Worm (Caenorhabditis elegans) whole organism, midembryonic: Measurements from ENCODE around the gene chil-25.

Experiments
- T22C8.4 ChIP-seq: fragments of 200-800 bp; sonication (Bioruptor generic); IDR thresholded peaks from 2 replicates; pipeline ENCODE4 v1.3.6; 2022; ENCODE audit warnings: missing genetic modification characterization, missing compliant biosample characterization
- cog-1 ChIP-seq: sonication (generic microtip); optimal IDR thresholded peaks from 2 replicates; lab custom pipeline; 2016; ENCODE audit warnings: missing genetic modification characterization, missing compliant biosample characterization
- flt-1 ChIP-seq: fragments of 200-800 bp; sonication (Bioruptor generic); IDR thresholded peaks from 2 replicates; pipeline ENCODE4 v1.3.6; 2022; ENCODE audit warnings: missing genetic modification characterization, missing compliant biosample characterization
- klf-2 ChIP-seq: fragments of 200-800 bp; sonication (Bioruptor generic); conservative IDR thresholded peaks from 2 replicates; pipeline ENCODE4 v1.3.6; 2022; ENCODE audit warnings: missing genetic modification reagents, missing genetic modification characterization, missing compliant biosample characterization
- med-1 ChIP-seq: sonication (generic microtip); optimal IDR thresholded peaks from 2 replicates; lab custom pipeline; 2017; ENCODE audit warnings: missing genetic modification characterization, mild to moderate bottlenecking, missing compliant biosample characterization, antibody characterized with exemption, missing genetic modification reagents; ENCODE audit not compliant: insufficient read depth
- ref-1 ChIP-seq: fragments of 200-800 bp; sonication (Bioruptor generic); conservative IDR thresholded peaks from 2 replicates; pipeline ENCODE4 v1.3.6; 2022; ENCODE audit warnings: missing genetic modification reagents, missing genetic modification characterization, missing compliant biosample characterization
- tab-1 ChIP-seq: fragments of 200-800 bp; sonication (Bioruptor generic); IDR thresholded peaks from 2 replicates; pipeline ENCODE4 v1.3.6; 2022; ENCODE audit warnings: missing genetic modification characterization, missing compliant biosample characterization
- ztf-23 ChIP-seq: fragments of 200-800 bp; sonication (Bioruptor generic); IDR thresholded peaks from 2 replicates; pipeline ENCODE4 v1.3.6; 2022; ENCODE audit warnings: missing genetic modification reagents, missing genetic modification characterization, missing compliant biosample characterization
- ztf-29 ChIP-seq: fragments of 200-800 bp; sonication (Bioruptor generic); IDR thresholded peaks from 2 replicates; pipeline ENCODE4 v1.3.6; 2022; ENCODE audit warnings: missing genetic modification reagents, missing genetic modification characterization, missing compliant biosample characterization

chil-25 gene

DNA sequence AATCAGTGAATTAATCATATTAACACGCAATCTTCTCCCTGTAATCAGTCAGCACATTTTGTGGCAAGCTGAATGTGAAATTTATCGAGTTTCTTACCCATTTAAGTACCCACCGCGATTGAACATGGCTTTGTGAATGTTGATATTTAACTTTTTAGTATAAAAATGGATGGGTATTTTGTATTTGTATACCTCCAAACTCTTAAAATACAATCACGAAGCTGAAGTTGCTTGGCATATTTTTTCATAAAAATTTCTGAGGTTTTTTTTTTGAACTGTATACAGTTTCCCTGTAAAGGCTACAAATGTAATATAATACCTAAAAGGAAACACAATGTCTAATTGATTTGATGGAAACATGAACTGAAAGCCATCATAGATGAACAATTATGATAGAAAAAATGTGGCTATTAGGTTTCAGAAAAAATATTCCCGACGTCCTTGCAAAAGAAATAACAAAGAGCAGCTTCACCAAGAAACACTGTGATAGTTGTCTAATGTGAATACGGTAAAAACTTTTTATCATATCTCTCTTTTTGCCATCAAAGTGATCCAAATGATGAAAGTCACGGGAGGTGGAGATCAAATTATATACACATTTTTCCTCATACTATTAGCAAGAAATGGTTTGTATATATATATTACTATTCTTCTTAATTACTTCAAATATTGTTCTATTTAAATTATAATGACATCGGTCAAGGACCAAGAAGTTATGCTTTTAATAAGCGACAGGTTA lies at the start of gene chil-25, which contains the start of gene chil-26:
Gene chil-25, minus strand, starts transcription at position 101 of the 739 bp plus-strand sequence.
Gene chil-26, plus strand, starts transcription at position 689 of the 739 bp plus-strand sequence.
- TF ChIP-seq flt-1 (no peak), ref-1 (GFP tag; lab: Robert Waterston, UW) (no peak), cog-1 (no peak)

DNA sequence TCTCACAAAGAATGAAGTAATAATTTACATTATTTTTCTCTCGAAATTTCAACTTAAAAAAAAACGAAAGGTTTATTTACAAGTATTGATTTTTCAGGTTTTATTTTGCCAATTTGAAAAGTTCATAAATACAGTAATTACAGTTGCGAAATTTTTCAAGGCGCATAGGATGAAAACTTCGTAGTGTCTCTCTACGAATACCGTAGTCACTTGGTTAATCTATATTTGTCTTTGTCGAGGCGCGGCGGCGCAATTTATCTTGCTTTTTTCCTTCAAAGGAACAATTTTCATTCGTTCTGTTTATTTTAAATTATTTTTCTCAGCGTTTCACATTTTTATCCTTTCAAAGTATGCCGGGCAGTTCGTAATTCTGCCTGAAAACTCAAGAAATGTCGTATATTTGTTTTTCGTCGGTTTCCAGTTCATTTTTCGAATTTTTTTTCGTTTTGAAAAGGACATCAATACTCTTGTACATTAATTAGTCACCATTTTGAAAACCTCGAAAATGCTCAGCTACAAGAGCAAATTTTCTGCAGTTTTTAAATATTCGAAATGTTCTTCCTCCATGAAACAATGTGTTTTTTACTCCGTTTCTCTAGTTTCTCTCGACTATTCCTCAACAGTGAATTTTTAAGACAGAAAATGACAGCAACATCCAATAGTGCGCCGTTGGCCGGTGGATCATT lies 49.4 kb upstream of the chil-25 start, which contains the start of gene mex-6:
Gene mex-6, plus strand, starts transcription at position 636 of the 686 bp plus-strand sequence.
- TF ChIP-seq ztf-29 (GFP tag; lab: Robert Waterston, UW) (no peak), T22C8.4 (GFP tag; lab: Robert Waterston, UW) (no peak), tab-1 (no peak), flt-1 (no peak), ztf-23 (GFP tag; lab: Robert Waterston, UW) (no peak), med-1 (GFP tag; lab: Kevin White, UChicago) (no peak), klf-2 (GFP tag; lab: Robert Waterston, UW) (no peak), cog-1 (no peak), ref-1 (GFP tag; lab: Robert Waterston, UW) (no peak)

DNA sequence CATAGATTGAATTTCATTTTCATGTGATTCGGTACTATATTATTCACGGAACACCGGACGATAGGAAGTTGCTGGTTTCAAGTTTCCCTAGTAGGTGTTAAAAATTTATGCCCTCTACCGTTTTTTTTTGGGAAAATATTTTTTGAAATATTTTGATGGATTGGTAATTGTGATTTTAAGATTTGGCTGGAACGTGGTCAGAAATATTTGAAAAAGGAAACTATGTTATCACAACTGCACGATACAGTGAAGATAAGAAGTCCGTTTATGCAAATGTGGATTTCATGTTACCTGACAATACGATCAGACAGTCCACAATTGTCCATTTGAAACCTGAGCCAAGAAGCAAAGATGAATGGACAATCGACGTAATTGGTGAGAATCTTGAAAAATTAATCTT lies 48.7 kb upstream of the chil-25 start, which contains the start of gene AH6.17:
Gene AH6.17, plus strand, starts transcription at position 185 of the 400 bp plus-strand sequence.
- no peak for TF ChIP-seq ztf-23 (GFP tag; lab: Robert Waterston, UW)
- no peak for TF ChIP-seq ztf-29 (GFP tag; lab: Robert Waterston, UW)
- TF ChIP-seq flt-1, result no peak

DNA sequence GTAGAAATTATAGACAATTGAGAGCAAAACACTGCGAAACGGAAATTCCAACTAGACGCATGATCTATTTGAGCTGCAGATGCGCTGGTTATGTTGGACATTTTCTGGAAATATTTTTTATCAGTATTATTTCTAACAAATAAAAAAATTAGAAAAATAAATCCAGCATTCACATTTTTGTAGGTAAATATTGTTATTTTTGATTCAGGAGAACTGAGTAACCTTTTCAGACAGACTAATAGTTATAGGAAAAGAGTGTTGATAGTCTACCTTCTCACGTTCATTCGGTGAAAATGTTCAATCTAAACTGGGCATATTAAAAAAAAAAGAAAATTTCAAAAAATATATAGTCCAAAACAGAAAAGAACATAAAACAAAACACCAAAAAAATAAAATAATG lies 47.3 kb upstream of the chil-25 start, which contains the start of gene sra-1:
Gene sra-1, minus strand, starts transcription at position 101 of the 400 bp plus-strand sequence.
- no peak for TF ChIP-seq cog-1

DNA sequence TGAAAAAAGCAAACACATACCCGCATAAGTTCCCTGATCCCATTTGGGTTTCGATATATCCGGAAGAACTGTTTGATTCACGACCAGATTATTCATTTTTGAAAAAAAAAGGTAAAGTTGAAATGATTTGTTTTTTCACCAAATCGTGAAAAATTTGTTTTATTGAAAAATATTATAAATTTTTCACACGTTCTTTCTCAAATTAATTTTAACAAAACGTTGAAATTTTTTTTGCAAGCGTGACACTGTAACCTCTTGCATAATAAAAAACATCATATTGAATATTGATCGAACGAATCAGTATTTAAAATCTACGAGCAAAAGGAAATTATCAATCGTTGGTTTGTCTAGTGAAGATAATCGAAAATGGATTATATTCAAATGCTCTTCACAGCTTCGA lies 44.5 kb upstream of the chil-25 start, which contains the start of the genes sfxn-1.1 and AH6.3:
Gene sfxn-1.1, minus strand, starts transcription at position 101 of the 400 bp plus-strand sequence.
Gene AH6.3, plus strand, starts transcription at position 275 of the 400 bp plus-strand sequence.
- no peak for TF ChIP-seq klf-2 (GFP tag; lab: Robert Waterston, UW)
- no peak for TF ChIP-seq ref-1 (GFP tag; lab: Robert Waterston, UW)
- no peak for TF ChIP-seq ztf-29 (GFP tag; lab: Robert Waterston, UW)
- no peak for TF ChIP-seq ztf-23 (GFP tag; lab: Robert Waterston, UW)
- no peak for TF ChIP-seq flt-1
- TF ChIP-seq tab-1, result no peak
- TF ChIP-seq med-1 (GFP tag; lab: Kevin White, UChicago), result no peak
- TF ChIP-seq T22C8.4 (GFP tag; lab: Robert Waterston, UW), result no peak
- TF ChIP-seq cog-1, result no peak

DNA sequence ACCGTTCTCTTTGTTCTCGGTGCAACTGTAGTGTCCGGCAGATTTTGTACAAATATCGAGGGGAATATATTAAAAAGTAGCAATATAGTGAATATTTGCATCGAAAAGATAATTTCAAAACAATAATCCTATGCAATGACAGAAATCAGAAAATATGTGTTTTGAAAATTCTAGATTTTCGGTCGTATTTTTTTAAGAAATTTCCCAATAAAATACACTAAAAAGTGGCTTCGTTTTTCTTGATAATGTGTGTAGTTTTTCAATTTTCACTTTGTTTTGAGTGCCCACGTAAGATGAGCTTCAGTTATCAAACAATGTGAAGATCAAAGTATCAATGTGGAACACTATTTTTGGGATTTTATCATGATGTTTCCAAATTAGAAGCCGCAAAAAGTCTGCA lies 42.6 kb upstream of the chil-25 start, which contains the start of gene gcy-1:
Gene gcy-1, minus strand, starts transcription at position 101 of the 400 bp plus-strand sequence.
- TF ChIP-seq cog-1, result no peak
- no peak for TF ChIP-seq flt-1
- no peak for TF ChIP-seq ztf-23 (GFP tag; lab: Robert Waterston, UW)
- TF ChIP-seq ztf-29 (GFP tag; lab: Robert Waterston, UW), result no peak
- TF ChIP-seq T22C8.4 (GFP tag; lab: Robert Waterston, UW), result no peak
- no peak for TF ChIP-seq med-1 (GFP tag; lab: Kevin White, UChicago)
- no peak for TF ChIP-seq tab-1
- no peak for TF ChIP-seq ref-1 (GFP tag; lab: Robert Waterston, UW)
- TF ChIP-seq klf-2 (GFP tag; lab: Robert Waterston, UW), result no peak

DNA sequence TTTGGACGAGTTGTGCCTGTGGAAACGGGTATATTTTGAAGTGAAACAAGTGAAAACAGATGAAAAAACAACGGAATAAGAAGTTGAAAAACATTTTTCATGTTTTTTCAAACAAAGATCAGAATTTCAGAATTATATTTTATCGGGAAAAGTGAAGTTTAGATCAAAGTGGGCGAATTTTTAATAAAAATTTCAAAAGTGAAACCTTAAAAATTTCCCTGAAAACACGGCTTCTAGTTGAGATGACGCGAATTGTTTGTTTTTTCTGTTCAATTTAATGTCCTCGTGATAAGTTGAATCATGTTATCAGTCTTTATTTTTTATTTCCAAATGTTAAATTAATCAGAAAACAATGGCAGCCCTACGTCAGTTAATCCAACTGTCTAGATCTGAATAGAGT lies 32.9 kb upstream of the chil-25 start, which contains the start of gene gcy-3:
Gene gcy-3, minus strand, starts transcription at position 101 of the 400 bp plus-strand sequence.
- TF ChIP-seq ztf-23 (GFP tag; lab: Robert Waterston, UW) (no peak), med-1 (GFP tag; lab: Kevin White, UChicago) (no peak), flt-1 (no peak), tab-1 (no peak), cog-1 (no peak), ref-1 (GFP tag; lab: Robert Waterston, UW) (no peak), klf-2 (GFP tag; lab: Robert Waterston, UW) (no peak), T22C8.4 (GFP tag; lab: Robert Waterston, UW) (no peak), ztf-29 (GFP tag; lab: Robert Waterston, UW) (no peak)

DNA sequence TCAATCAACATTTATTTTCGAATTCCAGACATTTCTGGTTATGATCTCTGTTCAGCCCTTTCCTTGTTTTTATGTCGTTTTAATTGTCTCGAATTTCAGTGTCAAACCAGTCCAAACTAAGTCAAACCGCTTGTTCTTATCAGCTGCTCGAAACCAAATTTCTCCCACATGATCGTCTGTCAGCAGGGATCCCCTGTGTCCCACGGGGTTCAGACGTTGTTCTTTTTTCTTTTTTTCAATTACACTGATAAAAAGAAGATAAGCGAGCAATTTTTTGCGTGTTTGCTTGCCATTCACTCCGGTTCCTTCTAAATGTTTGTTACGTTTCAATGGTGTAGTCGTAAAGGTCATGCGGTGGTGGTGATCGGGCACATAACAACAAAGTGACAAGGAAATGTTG lies 27.7 kb upstream of the chil-25 start:
- no peak for TF ChIP-seq med-1 (GFP tag; lab: Kevin White, UChicago)
- TF ChIP-seq flt-1, result no peak
- TF ChIP-seq klf-2 (GFP tag; lab: Robert Waterston, UW), result no peak
- no peak for TF ChIP-seq tab-1
- no peak for TF ChIP-seq cog-1
- no peak for TF ChIP-seq ztf-29 (GFP tag; lab: Robert Waterston, UW)
- no peak for TF ChIP-seq ztf-23 (GFP tag; lab: Robert Waterston, UW)
- no peak for TF ChIP-seq ref-1 (GFP tag; lab: Robert Waterston, UW)
- no peak for TF ChIP-seq T22C8.4 (GFP tag; lab: Robert Waterston, UW)

DNA sequence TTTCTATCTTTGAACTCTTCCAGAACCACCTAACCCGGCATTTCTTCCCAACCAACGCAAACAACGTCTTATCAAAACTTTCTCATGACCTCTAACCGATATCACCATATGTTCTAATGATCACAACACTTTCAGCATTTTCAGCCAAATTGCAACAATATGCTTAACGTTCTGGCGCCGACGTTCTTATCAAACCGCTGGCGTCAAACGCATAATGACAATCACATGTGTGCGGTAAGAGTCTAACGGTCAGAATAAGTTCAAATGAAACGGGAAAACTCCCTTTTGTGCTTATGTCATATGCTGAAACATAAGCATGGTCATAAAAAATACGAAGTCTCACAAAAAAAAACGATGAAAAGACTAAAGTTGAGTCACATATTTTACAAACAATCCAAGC lies 26.7 kb upstream of the chil-25 start:
- no peak for TF ChIP-seq flt-1
- no peak for TF ChIP-seq ztf-23 (GFP tag; lab: Robert Waterston, UW)
- TF ChIP-seq T22C8.4 (GFP tag; lab: Robert Waterston, UW), result no peak
- TF ChIP-seq cog-1, result no peak
- no peak for TF ChIP-seq tab-1
- TF ChIP-seq klf-2 (GFP tag; lab: Robert Waterston, UW), result no peak
- no peak for TF ChIP-seq ref-1 (GFP tag; lab: Robert Waterston, UW)
- no peak for TF ChIP-seq med-1 (GFP tag; lab: Kevin White, UChicago)
- TF ChIP-seq ztf-29 (GFP tag; lab: Robert Waterston, UW), result no peak
